Fruit fly (Drosophila melanogaster): ENCODE results near the gene atilla.

atilla gene

DNA sequence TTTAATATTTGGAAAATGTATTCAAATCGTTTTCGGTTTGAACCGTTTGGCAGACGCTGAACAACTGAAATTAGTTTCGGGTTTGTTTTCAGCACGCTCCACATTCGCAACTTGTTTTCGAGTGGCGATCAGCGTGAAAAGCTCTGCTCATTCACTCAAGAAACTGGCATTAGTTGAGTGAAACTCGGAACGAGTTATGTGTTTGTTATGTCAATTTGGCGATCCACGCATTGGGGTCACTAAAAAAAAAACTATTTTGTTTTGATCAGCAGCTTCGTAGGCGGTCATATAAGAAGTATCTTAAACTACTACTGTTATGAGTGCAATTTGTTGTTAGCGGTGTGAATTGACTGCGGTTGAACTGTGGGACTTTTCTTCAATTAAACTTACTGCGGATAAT lies at the start of gene atilla:
TSS of gene atilla (minus strand) at position 266 of the 400 bp plus-strand sequence.
- TF ChIP-seq fd96Ca (GFP tag; IDR thresholded peaks at IDR 0.05) = no peak

DNA sequence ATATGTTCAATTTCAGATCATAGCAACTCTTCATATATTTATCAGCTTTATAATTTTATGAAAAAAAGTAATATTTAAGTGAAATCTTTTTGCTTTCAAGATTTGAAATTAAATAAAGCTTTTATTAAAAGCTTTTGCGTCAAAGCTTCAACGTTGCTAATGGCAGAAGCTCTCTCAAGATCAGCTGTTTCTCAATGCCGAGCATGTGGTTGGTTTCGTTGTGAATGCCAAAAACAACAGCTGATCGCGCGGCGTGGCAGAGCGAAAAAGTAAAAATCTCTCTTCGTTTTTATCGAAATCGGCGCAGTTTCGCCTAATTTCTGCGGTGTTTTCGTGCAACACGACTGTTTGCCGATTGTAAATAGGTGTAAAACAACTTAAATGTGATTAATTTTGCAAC lies 29.9 kb upstream of the atilla start, which contains the start of gene CG31759:
TSS of gene CG31759 (plus strand) at position 161 of the 400 bp plus-strand sequence.
- TF ChIP-seq CG15710 (tag; optimal IDR thresholded peaks at IDR 0.05) = no peak
- no peak for TF ChIP-seq CG17806 (tag; optimal IDR thresholded peaks at IDR 0.05)
- TF ChIP-seq CG32121 (GFP tag; IDR thresholded peaks at IDR 0.05) = no peak
- TF ChIP-seq Pif1B (GFP tag; optimal IDR thresholded peaks at IDR 0.05) = no peak
- no peak for TF ChIP-seq gl (tag; optimal IDR thresholded peaks at IDR 0.05)
- no peak for TF ChIP-seq Ets98B (GFP tag; IDR thresholded peaks at IDR 0.05)
- no peak for TF ChIP-seq CG10348 (GFP tag; IDR thresholded peaks at IDR 0.05)
- no peak for TF ChIP-seq fd96Ca (GFP tag; IDR thresholded peaks at IDR 0.05)
- no peak for TF ChIP-seq Snoo (tag; optimal IDR thresholded peaks at IDR 0.05)
- TF ChIP-seq CG34367 (tag; optimal IDR thresholded peaks at IDR 0.05) = no peak
- no peak for TF ChIP-seq CG4496 (GFP tag; IDR thresholded peaks at IDR 0.05)
- no peak for TF ChIP-seq CG8301 (tag; optimal IDR thresholded peaks at IDR 0.05)
- no peak for TF ChIP-seq Pif1A (GFP tag; optimal IDR thresholded peaks at IDR 0.05)
- TF ChIP-seq rn (GFP tag; IDR thresholded peaks at IDR 0.05) = no peak
- TF ChIP-seq CG12605 (GFP tag; IDR thresholded peaks at IDR 0.05) = no peak
- no peak for TF ChIP-seq CG14655 (GFP tag; optimal IDR thresholded peaks at IDR 0.05)
- TF ChIP-seq D1 (tag; optimal IDR thresholded peaks at IDR 0.05) = no peak
- TF ChIP-seq CG8159 (tag; optimal IDR thresholded peaks at IDR 0.05) = no peak

DNA sequence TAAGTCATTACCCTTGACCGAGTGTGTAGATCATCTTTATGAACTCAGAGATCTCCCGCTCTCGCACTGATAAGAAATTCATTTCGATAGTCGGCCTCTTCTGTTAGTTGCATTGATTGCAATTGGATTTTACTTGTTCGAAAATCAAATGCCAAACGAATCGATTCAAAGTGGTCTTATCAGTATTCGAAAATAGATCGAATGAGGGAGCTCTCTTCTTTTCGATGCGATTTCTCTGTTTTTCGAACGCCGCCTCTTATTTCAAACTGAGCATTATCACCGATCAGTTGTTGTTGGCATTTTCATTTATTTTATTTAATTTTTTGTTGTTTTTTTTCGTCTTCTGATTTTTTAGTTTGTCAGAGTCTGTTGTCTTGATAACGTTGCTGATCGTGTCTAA lies 23.3 kb upstream of the atilla start:
- TF ChIP-seq D1 (tag; optimal IDR thresholded peaks at IDR 0.05) (no peak), CG8301 (tag; optimal IDR thresholded peaks at IDR 0.05) (no peak), CG13204 (GFP tag; optimal IDR thresholded peaks at IDR 0.05) (no peak), rn (GFP tag; IDR thresholded peaks at IDR 0.05) (no peak), CG15710 (tag; optimal IDR thresholded peaks at IDR 0.05) (no peak), CG34367 (tag; optimal IDR thresholded peaks at IDR 0.05) (no peak), fd96Ca (GFP tag; IDR thresholded peaks at IDR 0.05) (no peak)

- peak; percentile 28; the same call in 1 of the 3 replicates for TF ChIP-seq CG4496 (GFP tag; IDR thresholded peaks at IDR 0.05)
- TF ChIP-seq fd96Ca (GFP tag; IDR thresholded peaks at IDR 0.05) = peak; percentile 39; the same call in 1 of the 3 replicates
- no peak for TF ChIP-seq Pif1A (GFP tag; optimal IDR thresholded peaks at IDR 0.05)
These were observed 17.2 kb upstream of the atilla start for dm6 chr2L:12194858-12195257.

- TF ChIP-seq CG8159 (tag; optimal IDR thresholded peaks at IDR 0.05) (peak; percentile 65), EcR (GFP tag; optimal IDR thresholded peaks at IDR 0.05) (no peak), CG4496 (GFP tag; IDR thresholded peaks at IDR 0.05) (no peak), CG8301 (tag; optimal IDR thresholded peaks at IDR 0.05) (no peak), Pif1A (GFP tag; optimal IDR thresholded peaks at IDR 0.05) (peak; percentile 11), CG9948 (tag; optimal IDR thresholded peaks at IDR 0.05) (peak; percentile 59), fd96Ca (GFP tag; IDR thresholded peaks at IDR 0.05) (no peak), CG34367 (tag; optimal IDR thresholded peaks at IDR 0.05) (peak; percentile 47), CG14655 (GFP tag; optimal IDR thresholded peaks at IDR 0.05) (peak; percentile 34), Pif1B (GFP tag; optimal IDR thresholded peaks at IDR 0.05) (no peak), CG15710 (tag; optimal IDR thresholded peaks at IDR 0.05) (peak; percentile 59), CG17806 (tag; optimal IDR thresholded peaks at IDR 0.05) (peak; percentile 54)
These were observed 15.3 kb upstream of the atilla start for dm6 chr2L:12192978-12193377.

- TF ChIP-seq CG8301 (tag; optimal IDR thresholded peaks at IDR 0.05) (no peak), CG34367 (tag; optimal IDR thresholded peaks at IDR 0.05) (no peak), CG12605 (GFP tag; IDR thresholded peaks at IDR 0.05) (no peak), EcR (GFP tag; optimal IDR thresholded peaks at IDR 0.05) (no peak), CG15710 (tag; optimal IDR thresholded peaks at IDR 0.05) (no peak), gl (tag; optimal IDR thresholded peaks at IDR 0.05) (no peak), CG14655 (GFP tag; optimal IDR thresholded peaks at IDR 0.05) (no peak), CG13204 (GFP tag; optimal IDR thresholded peaks at IDR 0.05) (no peak), CG8159 (tag; optimal IDR thresholded peaks at IDR 0.05) (no peak), CG32121 (GFP tag; IDR thresholded peaks at IDR 0.05) (no peak), CG4496 (GFP tag; IDR thresholded peaks at IDR 0.05) (no peak), CG10348 (GFP tag; IDR thresholded peaks at IDR 0.05) (no peak), Ets98B (GFP tag; IDR thresholded peaks at IDR 0.05) (no peak), CG17806 (tag; optimal IDR thresholded peaks at IDR 0.05) (no peak), CG9948 (tag; optimal IDR thresholded peaks at IDR 0.05) (no peak)
These were observed 3.1 kb downstream of the atilla start, which contains the start of gene bru1 for dm6 chr2L:12174493-12175129. TSS of gene bru1 (plus strand) at chr2L:12175004.

- TF ChIP-seq fd96Ca (GFP tag; IDR thresholded peaks at IDR 0.05) (no peak), rn (GFP tag; IDR thresholded peaks at IDR 0.05) (no peak), CG12605 (GFP tag; IDR thresholded peaks at IDR 0.05) (no peak), CG32121 (GFP tag; IDR thresholded peaks at IDR 0.05) (no peak), CG13204 (GFP tag; optimal IDR thresholded peaks at IDR 0.05) (no peak)
These were observed 5.0 kb downstream of the atilla start, which contains the start of the genes CG6583 and crok for dm6 chr2L:12172536-12173234. TSS of gene CG6583 (minus strand) at chr2L:12172586. TSS of gene crok (plus strand) at chr2L:12172981.

Data from whole organism, pupa.